Fruit fly (Drosophila melanogaster): ENCODE results near the gene Cdk12.
A peak's percentile ranks its signal among the peaks of the same experiment; 100 is the strongest.

- no peak for TF ChIP-seq tx (GFP tag; optimal IDR thresholded peaks at IDR 0.05)
- no peak for TF ChIP-seq CG4730 (GFP tag; IDR thresholded peaks at IDR 0.05)
- TF ChIP-seq ham (GFP tag; IDR thresholded peaks at IDR 0.05) = no peak
- no peak for TF ChIP-seq odd (GFP tag; optimal IDR thresholded peaks at IDR 0.05)
- TF ChIP-seq lola (GFP tag; optimal IDR thresholded peaks at IDR 0.05) = no peak
- peak; percentile 80; the same call in 1 of the 4 replicates for TF ChIP-seq chinmo (GFP tag; IDR thresholded peaks at IDR 0.05; ENCODE audit: partially characterized antibody)
- TF ChIP-seq CG6791 (GFP tag; IDR thresholded peaks at IDR 0.05; ENCODE audit: partially characterized antibody) = peak; percentile 73
- no peak for TF ChIP-seq CG2889 (GFP tag; IDR thresholded peaks at IDR 0.05)
- TF ChIP-seq CG33557 (GFP tag; optimal IDR thresholded peaks at IDR 0.05) = no peak
- TF ChIP-seq Xrp1 (GFP tag; IDR thresholded peaks at IDR 0.05) = no peak
- TF ChIP-seq CG5245 (GFP tag; optimal IDR thresholded peaks at IDR 0.05) = no peak
Observed at dm6 chr3L:21554752-21555151, 38.6 kb downstream of the Cdk12 start, which contains the start of gene Wnk.

Measured in whole organism, embryonic.